Fruit fly (Drosophila melanogaster) whole organism, prepupa: ENCODE measurements around the gene CG7916.

ENCODE experiments used
- CG10631 ChIP-seq: fragments of 200-800 bp; sonication (Bioruptor generic); optimal IDR thresholded peaks from 2 replicates; lab custom pipeline; 2016; ENCODE audit warnings: missing biosample characterization, missing genetic modification characterization
- CG11294 ChIP-seq: fragments of 200-800 bp; sonication (Bioruptor generic); IDR thresholded peaks from 2 replicates; pipeline ENCODE4 v1.3.6; 2022; ENCODE audit warnings: missing biosample characterization, missing genetic modification characterization
- CG11762 ChIP-seq: fragments of 200-800 bp; sonication (Bioruptor generic); optimal IDR thresholded peaks from 3 replicates; lab custom pipeline; 2016; ENCODE audit warnings: missing biosample characterization, missing genetic modification characterization; ENCODE audit not compliant: insufficient read depth
- CG15336 ChIP-seq: fragments of 200-800 bp; sonication (Bioruptor generic); IDR thresholded peaks from 2 replicates; pipeline ENCODE4 v1.3.6; 2022; ENCODE audit warnings: missing biosample characterization, missing genetic modification characterization
- CG16779 ChIP-seq: fragments of 200-800 bp; sonication (Bioruptor generic); optimal IDR thresholded peaks from 3 replicates; lab custom pipeline; 2017; ENCODE audit warnings: missing biosample characterization, mild to moderate bottlenecking, missing genetic modification characterization
- CG3032 ChIP-seq: fragments of 200-800 bp; optimal IDR thresholded peaks from 2 replicates; lab custom pipeline; 2019; ENCODE audit warnings: missing biosample characterization, mild to moderate bottlenecking, missing genetic modification characterization, moderate library complexity
- CG31627 ChIP-seq: fragments of 200-800 bp; sonication (Bioruptor generic); optimal IDR thresholded peaks from 3 replicates; lab custom pipeline; 2016; ENCODE audit warnings: missing biosample characterization, missing genetic modification characterization
- CG32006 ChIP-seq: fragments of 200-800 bp; sonication (Bioruptor generic); optimal IDR thresholded peaks from 3 replicates; lab custom pipeline; 2017; ENCODE audit warnings: missing biosample characterization, mild to moderate bottlenecking, missing genetic modification characterization
- CG3919 ChIP-seq: fragments of 200-800 bp; sonication (Bioruptor generic); optimal IDR thresholded peaks from 3 replicates; lab custom pipeline; 2016; ENCODE audit warnings: missing biosample characterization, missing genetic modification characterization
- CG4318 ChIP-seq: fragments of 200-800 bp; sonication (Bioruptor generic); optimal IDR thresholded peaks from 3 replicates; lab custom pipeline; 2017; ENCODE audit warnings: missing biosample characterization, mild to moderate bottlenecking, missing genetic modification characterization
- CG6163 ChIP-seq: fragments of 200-800 bp; sonication (Bioruptor generic); IDR thresholded peaks from 3 replicates; pipeline ENCODE4 v1.3.6; 2022; ENCODE audit warnings: missing biosample characterization, missing genetic modification characterization
- CG6276 ChIP-seq: fragments of 200-800 bp; sonication (Bioruptor generic); optimal IDR thresholded peaks from 2 replicates; lab custom pipeline; 2017; ENCODE audit warnings: missing biosample characterization, mild to moderate bottlenecking, missing genetic modification characterization
- CG6792 ChIP-seq: fragments of 200-800 bp; sonication (Bioruptor generic); optimal IDR thresholded peaks from 3 replicates; lab custom pipeline; 2016; ENCODE audit warnings: missing biosample characterization, missing genetic modification characterization
- CG6808 ChIP-seq: fragments of 200-800 bp; sonication (Bioruptor generic); optimal IDR thresholded peaks from 3 replicates; lab custom pipeline; 2017; ENCODE audit warnings: missing biosample characterization, missing genetic modification characterization, mild to moderate bottlenecking, moderate library complexity, missing genetic modification reagents
- CG7368 ChIP-seq: fragments of 200-800 bp; sonication (Bioruptor generic); optimal IDR thresholded peaks from 3 replicates; lab custom pipeline; 2016; ENCODE audit warnings: missing biosample characterization, missing genetic modification characterization
- CG8319 ChIP-seq: fragments of 200-800 bp; sonication (Bioruptor generic); optimal IDR thresholded peaks from 3 replicates; lab custom pipeline; 2016; ENCODE audit warnings: missing biosample characterization, missing genetic modification characterization
- CG8632 ChIP-seq: fragments of 200-800 bp; sonication (Bioruptor generic); optimal IDR thresholded peaks from 3 replicates; lab custom pipeline; 2016; ENCODE audit warnings: missing biosample characterization, missing genetic modification characterization
- CG9139 ChIP-seq: fragments of 200-800 bp; sonication (Bioruptor generic); optimal IDR thresholded peaks from 3 replicates; lab custom pipeline; 2017; ENCODE audit warnings: missing biosample characterization, mild to moderate bottlenecking, missing genetic modification characterization
- Eip75B ChIP-seq: fragments of 200-800 bp; sonication (Bioruptor generic); optimal IDR thresholded peaks from 3 replicates; lab custom pipeline; 2016; ENCODE audit warnings: missing biosample characterization, missing genetic modification characterization
- Eip78C ChIP-seq: fragments of 200-800 bp; sonication (Bioruptor generic); peaks from one replicate; lab custom pipeline; 2016; ENCODE audit warnings: missing biosample characterization, missing genetic modification characterization
- Eip93F ChIP-seq: fragments of 200-800 bp; sonication (Bioruptor generic); optimal IDR thresholded peaks from 2 replicates; lab custom pipeline; 2016; ENCODE audit warnings: missing biosample characterization, mild to moderate bottlenecking, missing genetic modification characterization
- Ets21C ChIP-seq: fragments of 200-800 bp; sonication (Bioruptor generic); optimal IDR thresholded peaks from 3 replicates; lab custom pipeline; 2016; ENCODE audit warnings: missing biosample characterization, missing genetic modification characterization
- Ets96B ChIP-seq: fragments of 200-800 bp; optimal IDR thresholded peaks from 2 replicates; lab custom pipeline; 2019; ENCODE audit warnings: missing biosample characterization, mild to moderate bottlenecking, missing genetic modification characterization, moderate library complexity
- Gug ChIP-seq: fragments of 200-800 bp; sonication (Bioruptor generic); IDR thresholded peaks from 2 replicates; pipeline ENCODE4 v1.3.6; 2022; ENCODE audit warnings: missing biosample characterization, missing genetic modification characterization
- Hr38 ChIP-seq: sonication (Bioruptor generic); optimal IDR thresholded peaks from 2 replicates; lab custom pipeline; 2016; ENCODE audit warnings: missing biosample characterization, missing genetic modification characterization
- Hr39 ChIP-seq: fragments of 200-800 bp; sonication (Bioruptor generic); optimal IDR thresholded peaks from 2 replicates; lab custom pipeline; 2016; ENCODE audit warnings: missing biosample characterization, missing genetic modification characterization
- Hr4 ChIP-seq: fragments of 200-800 bp; sonication (Bioruptor generic); optimal IDR thresholded peaks from 3 replicates; lab custom pipeline; 2016; ENCODE audit warnings: missing biosample characterization, missing genetic modification characterization
- Lpt ChIP-seq: fragments of 200-800 bp; sonication (Bioruptor generic); optimal IDR thresholded peaks from 3 replicates; lab custom pipeline; 2016; ENCODE audit warnings: missing biosample characterization, missing genetic modification characterization
- Met ChIP-seq: fragments of 200-800 bp; sonication (Bioruptor generic); optimal IDR thresholded peaks from 3 replicates; lab custom pipeline; 2016; ENCODE audit warnings: missing biosample characterization, missing genetic modification characterization
- OdsH ChIP-seq: fragments of 200-800 bp; sonication (Bioruptor generic); optimal IDR thresholded peaks from 3 replicates; lab custom pipeline; 2016; ENCODE audit warnings: missing biosample characterization, missing genetic modification characterization
- Smox ChIP-seq: fragments of 200-800 bp; sonication (Bioruptor generic); optimal IDR thresholded peaks from 3 replicates; lab custom pipeline; 2016; ENCODE audit warnings: missing biosample characterization, missing genetic modification characterization
- Sox102F ChIP-seq: fragments of 200-800 bp; sonication (Bioruptor generic); optimal IDR thresholded peaks from 2 replicates; lab custom pipeline; 2016; ENCODE audit warnings: missing biosample characterization, mild to moderate bottlenecking, missing genetic modification characterization
- Sox14 ChIP-seq: fragments of 200-800 bp; sonication (Bioruptor generic); optimal IDR thresholded peaks from 3 replicates; lab custom pipeline; 2016; ENCODE audit warnings: missing biosample characterization, missing genetic modification characterization
- Sox15 ChIP-seq: fragments of 200-800 bp; sonication (Bioruptor generic); optimal IDR thresholded peaks from 3 replicates; lab custom pipeline; 2016; ENCODE audit warnings: missing biosample characterization, missing genetic modification characterization
- achi ChIP-seq: fragments of 200-800 bp; sonication (Bioruptor generic); optimal IDR thresholded peaks from 3 replicates; lab custom pipeline; 2016; ENCODE audit warnings: missing biosample characterization, missing genetic modification characterization
- acj6 ChIP-seq: fragments of 200-800 bp; sonication (Bioruptor generic); optimal IDR thresholded peaks from 3 replicates; lab custom pipeline; 2016; ENCODE audit warnings: missing biosample characterization, missing genetic modification characterization
- cyc ChIP-seq: fragments of 200-800 bp; sonication (Bioruptor generic); optimal IDR thresholded peaks from 3 replicates; lab custom pipeline; 2016; ENCODE audit warnings: missing biosample characterization, missing genetic modification characterization
- dac ChIP-seq: fragments of 200-800 bp; sonication (Bioruptor generic); optimal IDR thresholded peaks from 2 replicates; lab custom pipeline; 2017; ENCODE audit warnings: missing biosample characterization, mild to moderate bottlenecking, missing genetic modification characterization
- dsx ChIP-seq: fragments of 200-800 bp; optimal IDR thresholded peaks from 3 replicates; lab custom pipeline; 2019; ENCODE audit warnings: missing biosample characterization, mild to moderate bottlenecking, missing genetic modification characterization, moderate library complexity; ENCODE audit not compliant: poor library complexity, severe bottlenecking
- eg ChIP-seq: fragments of 200-800 bp; sonication (Bioruptor generic); IDR thresholded peaks from 3 replicates; pipeline ENCODE4 v1.3.6; 2022; ENCODE audit warnings: missing biosample characterization, missing genetic modification characterization
- esn ChIP-seq: fragments of 200-800 bp; sonication (Bioruptor generic); optimal IDR thresholded peaks from 2 replicates; lab custom pipeline; 2016; ENCODE audit warnings: missing biosample characterization, mild to moderate bottlenecking, missing genetic modification characterization, moderate library complexity
- fd59A ChIP-seq: fragments of 200-800 bp; sonication (Bioruptor generic); optimal IDR thresholded peaks from 2 replicates; lab custom pipeline; 2017; ENCODE audit warnings: missing biosample characterization, mild to moderate bottlenecking, missing genetic modification characterization, missing genetic modification reagents
- fd85E ChIP-seq: fragments of 200-800 bp; sonication (Bioruptor generic); optimal IDR thresholded peaks from 3 replicates; lab custom pipeline; 2016; ENCODE audit warnings: missing biosample characterization, missing genetic modification characterization
- fkh ChIP-seq: fragments of 200-800 bp; sonication (Bioruptor generic); optimal IDR thresholded peaks from 3 replicates; lab custom pipeline; 2017; ENCODE audit warnings: missing biosample characterization, mild to moderate bottlenecking, missing genetic modification characterization, moderate library complexity
- lz ChIP-seq: fragments of 200-800 bp; sonication (Bioruptor generic); optimal IDR thresholded peaks from 3 replicates; lab custom pipeline; 2016; ENCODE audit warnings: missing biosample characterization, missing genetic modification characterization
- net ChIP-seq: fragments of 200-800 bp; sonication (Bioruptor generic); optimal IDR thresholded peaks from 3 replicates; lab custom pipeline; 2016; ENCODE audit warnings: missing biosample characterization, missing genetic modification characterization
- pdm3 ChIP-seq: fragments of 200-800 bp; sonication (Bioruptor generic); optimal IDR thresholded peaks from 3 replicates; lab custom pipeline; 2016; ENCODE audit warnings: missing biosample characterization, missing genetic modification characterization
- salr ChIP-seq, 2 experiments: fragments of 200-800 bp; sonication (Bioruptor generic); optimal IDR thresholded peaks; 3 replicates each; lab custom pipeline; 2016 to 2018; ENCODE audit warnings: missing biosample characterization in 2 of 2, missing genetic modification characterization in 2 of 2, mild to moderate bottlenecking in 1 of 2
- spab ChIP-seq: fragments of 200-800 bp; sonication (Bioruptor generic); optimal IDR thresholded peaks from 2 replicates; lab custom pipeline; 2017; ENCODE audit warnings: missing biosample characterization, mild to moderate bottlenecking, missing genetic modification characterization, missing genetic modification reagents
- ss ChIP-seq, 2 experiments: fragments of 200-800 bp; sonication (Bioruptor generic); optimal IDR thresholded peaks; 2 replicates in 1 of 2; 3 replicates in 1 of 2; lab custom pipeline; 2017 to 2018; ENCODE audit warnings: mild to moderate bottlenecking in 2 of 2, missing biosample characterization in 2 of 2, missing genetic modification characterization in 2 of 2, moderate library complexity in 1 of 2
- topi ChIP-seq: fragments of 200-800 bp; sonication (Bioruptor generic); optimal IDR thresholded peaks from 3 replicates; lab custom pipeline; 2016; ENCODE audit warnings: missing biosample characterization, missing genetic modification characterization
- vri ChIP-seq: fragments of 200-800 bp; sonication (Bioruptor generic); optimal IDR thresholded peaks from 3 replicates; lab custom pipeline; 2016; ENCODE audit warnings: missing biosample characterization, mild to moderate bottlenecking, missing genetic modification characterization

Gene CG7916

DNA sequence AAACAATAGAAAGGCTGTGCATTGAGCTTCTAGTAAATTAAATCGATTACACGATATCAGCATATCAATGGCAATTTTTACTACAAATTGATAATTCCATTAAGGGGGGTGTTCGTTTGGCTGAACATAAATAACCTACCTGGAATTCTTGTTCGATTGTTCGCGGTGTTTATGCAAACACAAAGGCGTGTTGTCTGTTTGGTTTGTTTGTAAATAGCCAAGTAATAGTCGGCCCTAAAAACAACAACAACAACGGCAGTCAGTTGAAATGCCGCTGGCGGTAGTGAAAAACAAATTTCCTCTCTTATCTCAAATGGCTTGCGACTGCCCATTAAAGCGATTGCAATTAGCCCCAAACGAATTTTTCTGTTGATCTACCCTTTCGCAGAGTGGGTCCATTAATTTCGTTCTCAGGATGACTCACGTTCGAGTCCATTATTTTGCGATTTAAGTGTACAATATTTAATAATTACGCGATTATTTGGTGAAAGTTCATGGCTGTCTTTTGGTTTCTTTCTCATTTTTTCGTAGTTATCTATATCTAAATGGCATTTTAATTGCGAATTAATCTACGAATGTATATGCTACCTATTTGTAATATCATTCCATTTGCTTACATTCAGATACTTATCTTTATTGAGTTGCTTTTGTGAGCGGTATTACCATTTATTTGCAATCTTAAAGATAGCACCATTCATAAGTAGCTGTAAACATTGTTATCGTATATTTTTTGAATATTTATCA lies 7.7 kb upstream of the CG7916 start:
- TF ChIP-seq CG32006 (GFP tag; lab: Kevin White, UChicago) (no peak), Eip93F (GFP tag; lab: Kevin White, UChicago) (peak; percentile 7), dac (GFP tag; lab: Kevin White, UChicago) (no peak), net (no peak), salr (GFP tag; optimal IDR thresholded peaks at IDR 0.05; lab: Kevin White, UChicago) (no peak), fd85E (no peak), CG10631 (no peak), Lpt (GFP tag; lab: Kevin White, UChicago) (no peak), CG11294 (no peak), Eip75B (GFP tag; lab: Kevin White, UChicago) (no peak), CG3032 (no peak), Sox14 (no peak), CG4318 (GFP tag; lab: Kevin White, UChicago) (no peak), Sox15 (no peak), pdm3 (GFP tag; lab: Kevin White, UChicago) (no peak), Sox102F (no peak), cyc (no peak), achi (no peak), CG11762 (GFP tag; lab: Kevin White, UChicago) (no peak), CG31627 (GFP tag; lab: Kevin White, UChicago) (peak; percentile 17), vri (GFP tag; lab: Kevin White, UChicago) (peak; percentile 3), CG9139 (GFP tag; lab: Kevin White, UChicago) (no peak), CG16779 (tag; lab: Kevin White, UChicago) (no peak), CG8319 (no peak), Hr39 (GFP tag; lab: Kevin White, UChicago) (peak; percentile 3), fkh (GFP tag; lab: Kevin White, UChicago) (peak; percentile 42), ss (GFP tag; optimal IDR thresholded peaks at IDR 0.05; lab: Kevin White, UChicago) (no peak), acj6 (GFP tag; lab: Kevin White, UChicago) (no peak), Hr4 (GFP tag; lab: Kevin White, UChicago) (no peak), Met (GFP tag; lab: Kevin White, UChicago) (peak; percentile 30), Smox (no peak), CG6276 (GFP tag; lab: Kevin White, UChicago) (no peak), fd59A (GFP tag; lab: Kevin White, UChicago) (no peak), CG8632 (GFP tag; lab: Kevin White, UChicago) (no peak), CG7368 (GFP tag; lab: Kevin White, UChicago) (no peak), spab (GFP tag; lab: Kevin White, UChicago) (no peak), eg (GFP tag; lab: Robert Waterston, UW) (no peak), CG6792 (GFP tag; lab: Kevin White, UChicago) (no peak), Hr38 (GFP tag; lab: Kevin White, UChicago) (no peak), topi (GFP tag; lab: Kevin White, UChicago) (no peak), Gug (GFP tag; lab: Robert Waterston, UW) (no peak), Ets21C (GFP tag; lab: Kevin White, UChicago) (no peak), lz (GFP tag; lab: Kevin White, UChicago) (peak; percentile 20), CG6808 (GFP tag; lab: Kevin White, UChicago) (no peak), CG15336 (0 out of 2 replicates have a peak, but pooled peaks have one; percentile 18), CG6163 (GFP tag; lab: Robert Waterston, UW) (no peak), esn (GFP tag; lab: Kevin White, UChicago) (no peak), dsx (GFP tag; lab: Kevin White, UChicago) (no peak), Ets96B (tag; lab: Kevin White, UChicago) (no peak), CG3919 (GFP tag; lab: Kevin White, UChicago) (no peak), Eip78C (peak; percentile 68), OdsH (no peak)
